Worm (Caenorhabditis elegans) whole organism, L4 larva: ENCODE measurements around the gene nep-26.

Source experiments
- D1046.2 ChIP-seq: fragments of 200-800 bp; sonication (Bioruptor generic); IDR thresholded peaks from 2 replicates; pipeline ENCODE4 v1.3.6; 2022; ENCODE audit warnings: missing genetic modification characterization, missing compliant biosample characterization
- R02D3.7 ChIP-seq: fragments of 150-350 bp; sonication (generic microtip); optimal IDR thresholded peaks from 3 replicates; lab custom pipeline; 2014; ENCODE audit warnings: missing biosample characterization, missing genetic modification characterization
- T26A8.4 ChIP-seq: fragments of 200-800 bp; sonication (Bioruptor generic); IDR thresholded peaks from 2 replicates; pipeline ENCODE4 v1.3.6; 2022; ENCODE audit warnings: missing genetic modification characterization, missing compliant biosample characterization
- ZK337.2 ChIP-seq: fragments of 200-800 bp; sonication (Bioruptor generic); IDR thresholded peaks from 2 replicates; pipeline ENCODE4 v1.3.6; 2022; ENCODE audit warnings: missing genetic modification reagents, missing genetic modification characterization, missing compliant biosample characterization
- aha-1 ChIP-seq: fragments of 150-350 bp; peaks from one replicate; lab custom pipeline; 2014; ENCODE audit warnings: missing biosample characterization, missing genetic modification characterization
- attf-4 ChIP-seq: sonication (generic microtip); optimal IDR thresholded peaks from 3 replicates; lab custom pipeline; 2017; ENCODE audit warnings: missing biosample characterization, missing genetic modification characterization
- ceh-20 ChIP-seq: fragments of 200-800 bp; sonication (Bioruptor generic); IDR thresholded peaks from 2 replicates; pipeline ENCODE4 v1.3.6; 2022; ENCODE audit warnings: missing genetic modification reagents, missing genetic modification characterization, missing compliant biosample characterization
- ceh-32 ChIP-seq: sonication (generic microtip); optimal IDR thresholded peaks from 2 replicates; lab custom pipeline; 2016; ENCODE audit warnings: mild to moderate bottlenecking, missing genetic modification characterization, missing compliant biosample characterization; ENCODE audit not compliant: poor library complexity
- ceh-82 ChIP-seq: sonication (generic microtip); optimal IDR thresholded peaks from 2 replicates; lab custom pipeline; 2017; ENCODE audit warnings: missing biosample characterization, missing genetic modification characterization
- daf-12 ChIP-seq: fragments of 150-350 bp; optimal IDR thresholded peaks from 2 replicates; lab custom pipeline; 2014; ENCODE audit warnings: missing biosample characterization, missing genetic modification reagents, missing genetic modification characterization
- daf-16 ChIP-seq, 3 experiments: sonication (generic microtip); optimal IDR thresholded peaks; 2 replicates each; lab custom pipeline; 2016 to 2017; ENCODE audit warnings: missing genetic modification characterization in 3 of 3, missing genetic modification reagents in 3 of 3, mild to moderate bottlenecking in 2 of 3, missing compliant biosample characterization in 2 of 3, missing biosample characterization in 1 of 3, moderate library complexity in 1 of 3
- dpl-1 ChIP-seq: fragments of 150-350 bp; optimal IDR thresholded peaks from 2 replicates; lab custom pipeline; 2014; ENCODE audit warnings: missing biosample characterization, missing genetic modification reagents, missing genetic modification characterization
- egl-43 ChIP-seq: fragments of 200-800 bp; sonication (Bioruptor generic); IDR thresholded peaks from 2 replicates; pipeline ENCODE4 v1.3.6; 2022; ENCODE audit warnings: missing genetic modification reagents, missing genetic modification characterization, missing compliant biosample characterization
- fos-1 ChIP-seq: fragments of 150-350 bp; optimal IDR thresholded peaks from 2 replicates; lab custom pipeline; 2014; ENCODE audit warnings: missing biosample characterization, missing genetic modification characterization
- gei-8 ChIP-seq: fragments of 200-800 bp; sonication (Bioruptor generic); optimal IDR thresholded peaks from 2 replicates; lab custom pipeline; 2018; ENCODE audit warnings: mild to moderate bottlenecking, missing genetic modification characterization, missing compliant biosample characterization
- hif-1 ChIP-seq, 2 experiments: sonication (generic microtip); optimal IDR thresholded peaks; 2 replicates each; lab custom pipeline; 2016 to 2017; ENCODE audit warnings: missing compliant biosample characterization in 2 of 2, missing genetic modification characterization in 2 of 2, missing genetic modification reagents in 2 of 2, missing genotype in 2 of 2, mild to moderate bottlenecking in 1 of 2
- hlh-11 ChIP-seq: fragments of 200-800 bp; sonication (Bioruptor generic); optimal IDR thresholded peaks from 2 replicates; lab custom pipeline; 2018; ENCODE audit warnings: mild to moderate bottlenecking, missing genetic modification characterization, missing compliant biosample characterization
- lim-7 ChIP-seq: fragments of 200-800 bp; sonication (Bioruptor generic); IDR thresholded peaks from 2 replicates; pipeline ENCODE4 v1.3.6; 2022; ENCODE audit warnings: missing genetic modification characterization, missing compliant biosample characterization
- lin-13 ChIP-seq: fragments of 150-350 bp; optimal IDR thresholded peaks from 2 replicates; lab custom pipeline; 2014; ENCODE audit warnings: missing biosample characterization, missing genetic modification reagents, missing genetic modification characterization
- lin-29 ChIP-seq: fragments of 200-800 bp; sonication (Bioruptor generic); IDR thresholded peaks from 2 replicates; pipeline ENCODE4 v1.3.6; 2022; ENCODE audit warnings: missing genetic modification reagents, missing genetic modification characterization, missing compliant biosample characterization
- lin-38 ChIP-seq: fragments of 200-800 bp; sonication (Bioruptor generic); IDR thresholded peaks from 2 replicates; pipeline ENCODE4 v1.3.6; 2022; ENCODE audit warnings: missing genetic modification reagents, missing genetic modification characterization, missing compliant biosample characterization
- mdl-1 ChIP-seq, 2 experiments: fragments of 150-350 bp in 1 of 2; sonication (generic microtip) in 1 of 2; optimal IDR thresholded peaks; 2 replicates each; lab custom pipeline; 2014 to 2017; ENCODE audit warnings: missing biosample characterization in 2 of 2, missing genetic modification characterization in 2 of 2
- mxl-2 ChIP-seq: fragments of 200-800 bp; sonication (Bioruptor generic); conservative IDR thresholded peaks from 2 replicates; pipeline ENCODE4 v1.3.6; 2022; ENCODE audit warnings: missing genetic modification reagents, missing genetic modification characterization, missing compliant biosample characterization
- nhr-11 ChIP-seq: fragments of 150-350 bp; optimal IDR thresholded peaks from 2 replicates; lab custom pipeline; 2014; ENCODE audit warnings: missing biosample characterization, missing genetic modification characterization
- nhr-42 ChIP-seq: fragments of 200-800 bp; sonication (Bioruptor generic); IDR thresholded peaks from 2 replicates; pipeline ENCODE4 v1.3.6; 2022; ENCODE audit warnings: missing genetic modification characterization, missing compliant biosample characterization
- nhr-6 ChIP-seq: fragments of 150-350 bp; optimal IDR thresholded peaks from 2 replicates; lab custom pipeline; 2014; ENCODE audit warnings: missing biosample characterization, missing genetic modification characterization
- nhr-76 ChIP-seq: fragments of 150-350 bp; optimal IDR thresholded peaks from 2 replicates; lab custom pipeline; 2014; ENCODE audit warnings: missing biosample characterization, missing genetic modification characterization
- nhr-77 ChIP-seq: fragments of 150-350 bp; optimal IDR thresholded peaks from 2 replicates; lab custom pipeline; 2014; ENCODE audit warnings: missing biosample characterization, missing genetic modification characterization
- unc-39 ChIP-seq: sonication (generic microtip); optimal IDR thresholded peaks from 2 replicates; lab custom pipeline; 2017; ENCODE audit warnings: missing biosample characterization, missing genetic modification characterization
- unc-62 ChIP-seq, 3 experiments: fragments of 150-350 bp in 1 of 3; sonication (generic microtip); optimal IDR thresholded peaks in 2 of 3; peaks in 1 of 3; 1 replicate in 1 of 3; 2 replicates in 2 of 3; lab custom pipeline; 2014 to 2017; ENCODE audit warnings: missing biosample characterization in 3 of 3, missing genetic modification characterization in 3 of 3, missing genetic modification reagents in 3 of 3, missing genotype in 1 of 3
- vab-7 ChIP-seq: fragments of 200-800 bp; sonication (Bioruptor generic); IDR thresholded peaks from 2 replicates; pipeline ENCODE4 v1.3.6; 2022; ENCODE audit warnings: missing genetic modification reagents, missing genetic modification characterization, missing compliant biosample characterization
- zag-1 ChIP-seq: fragments of 150-350 bp; optimal IDR thresholded peaks from 2 replicates; lab custom pipeline; 2014; ENCODE audit warnings: missing biosample characterization, missing genetic modification characterization
- zfp-3 ChIP-seq: fragments of 200-800 bp; sonication (Bioruptor generic); conservative IDR thresholded peaks from 2 replicates; pipeline ENCODE4 v1.3.6; 2022; ENCODE audit warnings: missing genetic modification reagents, missing genetic modification characterization, missing compliant biosample characterization

nep-26 gene

ce11 chrII:10325615-10326232 is 25.8 kb upstream of the nep-26 start, which contains the start of gene appg-1 (continued):
- TF ChIP-seq nhr-42 (GFP tag; lab: Robert Waterston, UW) (no peak), zag-1 (no peak), nhr-76 (tag; lab: Kevin White, UChicago) (no peak)

ce11 chrII:10321410-10321809 is 21.5 kb upstream of the nep-26 start, which contains the start of gene idpp-4:
Gene idpp-4 (plus strand): TSS chrII:10321460.
- no peak for TF ChIP-seq ceh-20 (GFP tag; lab: Robert Waterston, UW)
- peak in 1 of 2 experiments; percentile 93 for TF ChIP-seq unc-62 (GFP tag; optimal IDR thresholded peaks at IDR 0.05 in 1 of 2; lab: Kevin White, UChicago)
- TF ChIP-seq unc-62 (tag; optimal IDR thresholded peaks at IDR 0.05; lab: Kevin White, UChicago), result no peak
- TF ChIP-seq hif-1 (tag; optimal IDR thresholded peaks at IDR 0.05; lab: Kevin White, UChicago), result no peak
- TF ChIP-seq vab-7, result no peak
- TF ChIP-seq ceh-32, result no peak

- TF ChIP-seq R02D3.7 (tag; lab: Kevin White, UChicago), result no peak
- no peak for TF ChIP-seq dpl-1 (GFP tag; lab: Kevin White, UChicago)
- TF ChIP-seq nhr-6, result no peak
- no peak for TF ChIP-seq nhr-11 (tag; lab: Kevin White, UChicago)
- no peak for TF ChIP-seq gei-8 (GFP tag; lab: Kevin White, UChicago)
- no peak for TF ChIP-seq hlh-11
- no peak for TF ChIP-seq hif-1 (tag; optimal IDR thresholded peaks at IDR 0.05; lab: Kevin White, UChicago)
- TF ChIP-seq unc-39, result no peak
- TF ChIP-seq nhr-76 (tag; lab: Kevin White, UChicago), result no peak
- TF ChIP-seq mxl-2 (GFP tag; lab: Robert Waterston, UW), result no peak
- no peak for TF ChIP-seq ceh-82 (tag; lab: Kevin White, UChicago)
- no peak for TF ChIP-seq zfp-3 (GFP tag; lab: Robert Waterston, UW)
- no peak for TF ChIP-seq daf-16 (GFP tag; optimal IDR thresholded peaks at IDR 0.05; lab: Kevin White, UChicago)
- TF ChIP-seq daf-16 (tag; optimal IDR thresholded peaks at IDR 0.05; lab: Kevin White, UChicago), result no peak
- no peak for TF ChIP-seq egl-43
- no peak for TF ChIP-seq T26A8.4 (GFP tag; lab: Robert Waterston, UW)
- no peak for TF ChIP-seq nhr-77 (tag; lab: Kevin White, UChicago)
- TF ChIP-seq lin-38 (GFP tag; lab: Robert Waterston, UW), result no peak
- no peak for TF ChIP-seq lim-7
- no peak for TF ChIP-seq lin-13 (GFP tag; lab: Kevin White, UChicago)
- TF ChIP-seq, all 104 proteins: peak for 0
Observed at ce11 chrII:10317007-10317406, 17.1 kb upstream of the nep-26 start, which contains the start of gene M02G9.4. Gene M02G9.4 (plus strand): TSS chrII:10317307.

- TF ChIP-seq daf-12 (tag; lab: Kevin White, UChicago), result no peak
- TF ChIP-seq ceh-82 (tag; lab: Kevin White, UChicago), result no peak
- no peak for TF ChIP-seq D1046.2
- no peak for TF ChIP-seq attf-4 (tag; lab: Kevin White, UChicago)
Observed at ce11 chrII:10316119-10316518, 16.2 kb upstream of the nep-26 start, which contains the start of gene gcy-5. Gene gcy-5 (minus strand): TSS chrII:10316219.

ce11 chrII:10315252-10315651 is 15.3 kb upstream of the nep-26 start, which contains the start of gene idpp-8:
Gene idpp-8 (plus strand): TSS chrII:10315552.
- no peak for TF ChIP-seq aha-1
- no peak for TF ChIP-seq fos-1 (tag; lab: Kevin White, UChicago)
- TF ChIP-seq mdl-1 (tag; optimal IDR thresholded peaks at IDR 0.05; lab: Kevin White, UChicago), result no peak
- no peak for TF ChIP-seq ZK337.2 (GFP tag; lab: Robert Waterston, UW)
- no peak for TF ChIP-seq lin-29 (GFP tag; lab: Robert Waterston, UW)
